Worm (Caenorhabditis elegans) whole organism, L3 larva: ENCODE results near the gene zyg-1.

Experiments
- ceh-28 ChIP-seq: fragments of 150-350 bp; optimal IDR thresholded peaks from 2 replicates; lab custom pipeline; 2014; ENCODE audit warnings: missing biosample characterization, missing genetic modification reagents, missing genetic modification characterization
- ceh-82 ChIP-seq: fragments of 150-350 bp; optimal IDR thresholded peaks from 2 replicates; lab custom pipeline; 2014; ENCODE audit warnings: missing biosample characterization, missing genetic modification characterization
- egl-27 ChIP-seq: sonication (generic microtip); optimal IDR thresholded peaks from 4 replicates; lab custom pipeline; 2017; ENCODE audit warnings: missing biosample characterization, missing genetic modification reagents, missing genetic modification characterization
- elt-2 ChIP-seq: sonication (generic microtip); optimal IDR thresholded peaks from 2 replicates; lab custom pipeline; 2016; ENCODE audit warnings: missing genetic modification reagents, mild to moderate bottlenecking, missing genetic modification characterization, missing compliant biosample characterization
- hmg-11 ChIP-seq: sonication (generic microtip); optimal IDR thresholded peaks from 2 replicates; lab custom pipeline; 2016; ENCODE audit warnings: missing genetic modification characterization, missing compliant biosample characterization
- jun-1 ChIP-seq: fragments of 150-350 bp; optimal IDR thresholded peaks from 2 replicates; lab custom pipeline; 2014; ENCODE audit warnings: missing biosample characterization, missing genetic modification reagents, missing genetic modification characterization
- mdl-1 ChIP-seq: fragments of 150-350 bp; optimal IDR thresholded peaks from 2 replicates; lab custom pipeline; 2014; ENCODE audit warnings: missing biosample characterization, missing genetic modification characterization
- nhr-12 ChIP-seq: fragments of 150-350 bp; optimal IDR thresholded peaks from 2 replicates; lab custom pipeline; 2014; ENCODE audit warnings: missing biosample characterization, missing genetic modification characterization
- nhr-25 ChIP-seq: sonication (generic microtip); optimal IDR thresholded peaks from 2 replicates; lab custom pipeline; 2017; ENCODE audit warnings: missing biosample characterization, missing genetic modification characterization
- nhr-76 ChIP-seq: fragments of 150-350 bp; sonication (generic microtip); optimal IDR thresholded peaks from 5 replicates; lab custom pipeline; 2014; ENCODE audit warnings: missing biosample characterization, missing genetic modification characterization
- unc-39 ChIP-seq: sonication (generic microtip); optimal IDR thresholded peaks from 4 replicates; lab custom pipeline; 2017; ENCODE audit warnings: missing biosample characterization, missing genetic modification characterization
- unc-62 ChIP-seq: fragments of 150-350 bp; sonication (generic microtip); optimal IDR thresholded peaks from 4 replicates; lab custom pipeline; 2014; ENCODE audit warnings: missing biosample characterization, missing genetic modification reagents, missing genetic modification characterization
- zag-1 ChIP-seq: fragments of 150-350 bp; optimal IDR thresholded peaks from 2 replicates; lab custom pipeline; 2014; ENCODE audit warnings: missing biosample characterization, missing genetic modification characterization

ce11 chrII:5663180-5663791, 13.7 kb downstream of the zyg-1 start:
- TF ChIP-seq hmg-11 (tag; lab: Kevin White, UChicago) = peak; percentile 26
- no peak for TF ChIP-seq ceh-28
- TF ChIP-seq ceh-82 (tag; lab: Kevin White, UChicago) = no peak
- TF ChIP-seq nhr-12 (tag; lab: Kevin White, UChicago) = no peak
- no peak for TF ChIP-seq elt-2
- TF ChIP-seq unc-62 (GFP tag; lab: Kevin White, UChicago) = no peak
- TF ChIP-seq nhr-25 (tag; lab: Kevin White, UChicago) = no peak
- no peak for TF ChIP-seq jun-1 (tag; lab: Kevin White, UChicago)
- no peak for TF ChIP-seq mdl-1 (tag; lab: Kevin White, UChicago)
- no peak for TF ChIP-seq zag-1
- TF ChIP-seq egl-27 (tag; lab: Kevin White, UChicago) = no peak
- TF ChIP-seq nhr-76 (tag; lab: Kevin White, UChicago) = no peak
- TF ChIP-seq unc-39 (tag; lab: Kevin White, UChicago) = no peak
